Worm (Caenorhabditis elegans): Measurements from ENCODE around the gene ZK632.11.
A peak's percentile ranks its signal among the peaks of the same experiment; 100 is the strongest.

ZK632.11 gene

ce11 chrIII:9817087-9817612 is 10.6 kb upstream of the ZK632.11 start, which contains the start of gene cnx-1 (continued):
- TF ChIP-seq K09A11.1 (tag; optimal IDR thresholded peaks at IDR 0.05; ENCODE audit: insufficient read depth) (no peak), unc-55 (GFP tag; optimal IDR thresholded peaks at IDR 0.05) (no peak), eyg-1 (tag; optimal IDR thresholded peaks at IDR 0.05) (no peak), ref-2 (tag; optimal IDR thresholded peaks at IDR 0.05) (peak; percentile 60), gmeb-2 (tag; optimal IDR thresholded peaks at IDR 0.05) (no peak), dmd-4 (tag; optimal IDR thresholded peaks at IDR 0.05; ENCODE audit: borderline replicate concordance) (no peak), ets-4 (tag; optimal IDR thresholded peaks at IDR 0.05) (no peak), lim-6 (tag; optimal IDR thresholded peaks at IDR 0.05) (no peak), C08G9.2 (tag; optimal IDR thresholded peaks at IDR 0.05) (peak; percentile 12), ceh-31 (tag; optimal IDR thresholded peaks at IDR 0.05) (peak; percentile 85), pros-1 (tag; optimal IDR thresholded peaks at IDR 0.05) (peak; percentile 30), ceh-2 (tag; optimal IDR thresholded peaks at IDR 0.05) (no peak), pat-9 (tag; optimal IDR thresholded peaks at IDR 0.05) (no peak), ceh-30 (tag; optimal IDR thresholded peaks at IDR 0.05) (no peak), T23F11.4 (GFP tag; optimal IDR thresholded peaks at IDR 0.05) (no peak), nfya-1 (tag; optimal IDR thresholded peaks at IDR 0.05) (peak; percentile 50), hlh-30 (tag; optimal IDR thresholded peaks at IDR 0.05; ENCODE audit: insufficient read depth) (peak; percentile 3), nhr-11 (tag; optimal IDR thresholded peaks at IDR 0.05) (no peak), fax-1 (tag; optimal IDR thresholded peaks at IDR 0.05) (no peak), unc-3 (GFP tag; conservative IDR thresholded peaks at IDR 0.05) (no peak), unc-3 (tag; optimal IDR thresholded peaks at IDR 0.05) (no peak), ceh-14 (tag; optimal IDR thresholded peaks at IDR 0.05) (peak; percentile 21), pqm-1 (tag; optimal IDR thresholded peaks at IDR 0.05) (no peak), zip-5 (tag; optimal IDR thresholded peaks at IDR 0.05) (no peak), madf-2 (tag; optimal IDR thresholded peaks at IDR 0.05) (peak; percentile 11), npax-4 (tag; optimal IDR thresholded peaks at IDR 0.05) (no peak), che-1 (tag; optimal IDR thresholded peaks at IDR 0.05) (no peak), hlh-8 (tag; optimal IDR thresholded peaks at IDR 0.05) (no peak), tbx-7 (tag; optimal IDR thresholded peaks at IDR 0.05) (no peak), ttx-3 (tag; optimal IDR thresholded peaks at IDR 0.05) (no peak), ceh-22 (tag; optimal IDR thresholded peaks at IDR 0.05) (no peak), ceh-45 (GFP tag; IDR thresholded peaks at IDR 0.05) (no peak), C38D4.7 (GFP tag; optimal IDR thresholded peaks at IDR 0.05) (no peak), sox-4 (tag; optimal IDR thresholded peaks at IDR 0.05) (no peak)

- TF ChIP-seq ceh-9 (tag; optimal IDR thresholded peaks at IDR 0.05) (no peak), ceh-34 (tag; optimal IDR thresholded peaks at IDR 0.05) (no peak), fax-1 (tag; optimal IDR thresholded peaks at IDR 0.05) (no peak), mec-3 (tag; optimal IDR thresholded peaks at IDR 0.05; ENCODE audit: borderline replicate concordance) (no peak), lin-11 (tag; optimal IDR thresholded peaks at IDR 0.05) (no peak)
These were observed 9.8 kb upstream of the ZK632.11 start for ce11 chrIII:9817894-9818293.

ce11 chrIII:9818763-9819162 is 9.0 kb upstream of the ZK632.11 start, which contains the start of gene panl-3:
TSS of gene panl-3 (plus strand) at chrIII:9819056.
- no peak for TF ChIP-seq mec-3 (tag; optimal IDR thresholded peaks at IDR 0.05; ENCODE audit: borderline replicate concordance)
- no peak for TF ChIP-seq pqm-1 (tag; optimal IDR thresholded peaks at IDR 0.05)
- no peak for TF ChIP-seq ref-2 (tag; optimal IDR thresholded peaks at IDR 0.05)
- TF ChIP-seq ceh-6 (GFP tag; optimal IDR thresholded peaks at IDR 0.05) = no peak
- peak; percentile 33 for TF ChIP-seq ceh-34 (tag; optimal IDR thresholded peaks at IDR 0.05)
- TF ChIP-seq fax-1 (tag; optimal IDR thresholded peaks at IDR 0.05) = no peak
- TF ChIP-seq ceh-24 (tag; optimal IDR thresholded peaks at IDR 0.05) = no peak
- no peak for TF ChIP-seq dmd-4 (tag; optimal IDR thresholded peaks at IDR 0.05; ENCODE audit: borderline replicate concordance)
- TF ChIP-seq gmeb-2 (tag; optimal IDR thresholded peaks at IDR 0.05) = no peak
- no peak for TF ChIP-seq dve-1 (tag; optimal IDR thresholded peaks at IDR 0.05)
- TF ChIP-seq nfya-1 (tag; optimal IDR thresholded peaks at IDR 0.05) = peak; percentile 16
- peak; percentile 77 for TF ChIP-seq tbx-2 (tag; optimal IDR thresholded peaks at IDR 0.05)
- TF ChIP-seq unc-86 (tag; optimal IDR thresholded peaks at IDR 0.05) = no peak
- TF ChIP-seq ceh-48 (tag; optimal IDR thresholded peaks at IDR 0.05) = no peak
- peak; percentile 40 for TF ChIP-seq pros-1 (tag; optimal IDR thresholded peaks at IDR 0.05)
- TF ChIP-seq pha-4 (tag; optimal IDR thresholded peaks at IDR 0.05) = no peak
- TF ChIP-seq che-1 (tag; optimal IDR thresholded peaks at IDR 0.05) = no peak
- no peak for TF ChIP-seq hlh-15 (tag; optimal IDR thresholded peaks at IDR 0.05)
- TF ChIP-seq pag-3 (tag; optimal IDR thresholded peaks at IDR 0.05; ENCODE audit: borderline replicate concordance) = no peak
- TF ChIP-seq ceh-2 (tag; optimal IDR thresholded peaks at IDR 0.05) = no peak
- TF ChIP-seq K09A11.1 (tag; optimal IDR thresholded peaks at IDR 0.05; ENCODE audit: insufficient read depth) = no peak
- no peak for TF ChIP-seq zip-5 (tag; optimal IDR thresholded peaks at IDR 0.05)
- peak; percentile 94 for TF ChIP-seq hlh-30 (tag; optimal IDR thresholded peaks at IDR 0.05; ENCODE audit: insufficient read depth)
- no peak for TF ChIP-seq unc-55 (GFP tag; optimal IDR thresholded peaks at IDR 0.05)
- TF ChIP-seq npax-4 (tag; optimal IDR thresholded peaks at IDR 0.05) = no peak
- no peak for TF ChIP-seq ceh-30 (tag; optimal IDR thresholded peaks at IDR 0.05)
- no peak for TF ChIP-seq lin-11 (tag; optimal IDR thresholded peaks at IDR 0.05)
- TF ChIP-seq C08G9.2 (tag; optimal IDR thresholded peaks at IDR 0.05) = peak; percentile 32
